Worm (Caenorhabditis elegans): ENCODE results near the gene pfk-1.2.

- TF ChIP-seq cog-1 (tag; optimal IDR thresholded peaks at IDR 0.05) (no peak), tab-1 (GFP tag; IDR thresholded peaks at IDR 0.05) (no peak), ztf-23 (GFP tag; IDR thresholded peaks at IDR 0.05) (no peak), flt-1 (GFP tag; IDR thresholded peaks at IDR 0.05) (no peak), klf-2 (GFP tag; conservative IDR thresholded peaks at IDR 0.05) (no peak), med-1 (GFP tag; optimal IDR thresholded peaks at IDR 0.05; ENCODE audit: insufficient read depth) (no peak), ztf-29 (GFP tag; IDR thresholded peaks at IDR 0.05) (no peak)
Observed at ce11 chrV:9516280-9516679, 15.3 kb upstream of the pfk-1.2 start.
